Comparison of ENCODE assay signal across 1 fruit fly cellular context in genomic region chrX:14580359-14580961, dm6.
TF ChIP-seq lines count a peak whose summit lies in the region.

Gene CG14414, plus strand, starts transcription at chrX:14580600.

TF ChIP-seq in whole organism, embryonic, 481 proteins besides CTCF, POLR2A, EP300 and RAD21 (continued from another document and continues in another):
- no peak for TF ChIP-seq fu2 (GFP tag; optimal IDR thresholded peaks at IDR 0.05; lab: Kevin White, UChicago)
- TF ChIP-seq CG14050 (GFP tag; IDR thresholded peaks at IDR 0.05; lab: Robert Waterston, UW), result no peak
- TF ChIP-seq CG4404 (GFP tag; IDR thresholded peaks at IDR 0.05; lab: Robert Waterston, UW), result no peak
- TF ChIP-seq CG18476 (GFP tag; optimal IDR thresholded peaks at IDR 0.05; lab: Kevin White, UChicago), result no peak
- peak; percentile 81 for TF ChIP-seq sna (GFP tag; IDR thresholded peaks at IDR 0.05; lab: Robert Waterston, UW; ENCODE audit: partially characterized antibody)
- TF ChIP-seq CG31388 (GFP tag; optimal IDR thresholded peaks at IDR 0.05; lab: Kevin White, UChicago), result no peak
- no peak for TF ChIP-seq CG5953 (GFP tag; IDR thresholded peaks at IDR 0.05; lab: Robert Waterston, UW)
- no peak for TF ChIP-seq Kr (GFP tag; optimal IDR thresholded peaks at IDR 0.05; lab: Kevin White, UChicago)
- no peak for TF ChIP-seq CG14965 (GFP tag; optimal IDR thresholded peaks at IDR 0.05; lab: Kevin White, UChicago; ENCODE audit: borderline replicate concordance)
- TF ChIP-seq Dref (GFP tag; IDR thresholded peaks at IDR 0.05; lab: Robert Waterston, UW), result peak; percentile 80
- TF ChIP-seq lab (GFP tag; optimal IDR thresholded peaks at IDR 0.05; lab: Kevin White, UChicago), result no peak
- TF ChIP-seq Oaz (GFP tag; IDR thresholded peaks at IDR 0.05; lab: Robert Waterston, UW), result no peak
- TF ChIP-seq Ada2b (GFP tag; IDR thresholded peaks at IDR 0.05; lab: Robert Waterston, UW), result 0 out of 2 replicates have a peak, but pooled peaks have one; percentile 19
- no peak for TF ChIP-seq dmrt11E (tag; optimal IDR thresholded peaks at IDR 0.05; lab: Kevin White, UChicago)
- no peak for TF ChIP-seq Drgx (GFP tag; IDR thresholded peaks at IDR 0.05; lab: Robert Waterston, UW)
- peak; percentile 13 for TF ChIP-seq Chrac-16 (GFP tag; optimal IDR thresholded peaks at IDR 0.05; lab: Kevin White, UChicago)
- TF ChIP-seq CG2202 (tag; optimal IDR thresholded peaks at IDR 0.05; lab: Kevin White, UChicago), result no peak
- peak; percentile 26; the same call in 1 of the 3 replicates for TF ChIP-seq mld (GFP tag; IDR thresholded peaks at IDR 0.05; lab: Robert Waterston, UW; ENCODE audit: partially characterized antibody)
- no peak for TF ChIP-seq dimm (GFP tag; IDR thresholded peaks at IDR 0.05; lab: Robert Waterston, UW)
- no peak for TF ChIP-seq zen (tag; optimal IDR thresholded peaks at IDR 0.05; lab: Kevin White, UChicago)
- TF ChIP-seq CG2199 (GFP tag; IDR thresholded peaks at IDR 0.05; lab: Robert Waterston, UW), result no peak
- no peak for TF ChIP-seq gcm (GFP tag; optimal IDR thresholded peaks at IDR 0.05; lab: Kevin White, UChicago)
- TF ChIP-seq bcd (GFP tag; optimal IDR thresholded peaks at IDR 0.05; lab: Kevin White, UChicago), result no peak
- no peak for TF ChIP-seq gcm2 (GFP tag; optimal IDR thresholded peaks at IDR 0.05; lab: Kevin White, UChicago)
- no peak for TF ChIP-seq pb (GFP tag; optimal IDR thresholded peaks at IDR 0.05; lab: Kevin White, UChicago)
- no peak for TF ChIP-seq Trl (optimal IDR thresholded peaks at IDR 0.05; lab: Kevin White, UChicago)
- TF ChIP-seq Trl (GFP tag; optimal IDR thresholded peaks at IDR 0.05; lab: Kevin White, UChicago), result peak; percentile 41
- TF ChIP-seq mirr (GFP tag; optimal IDR thresholded peaks at IDR 0.05; lab: Kevin White, UChicago), result no peak
- TF ChIP-seq Spps (tag; optimal IDR thresholded peaks at IDR 0.05; lab: Kevin White, UChicago), result no peak
- TF ChIP-seq br (optimal IDR thresholded peaks at IDR 0.05; lab: Kevin White, UChicago), result no peak
- peak; percentile 86 for TF ChIP-seq CG6791 (GFP tag; IDR thresholded peaks at IDR 0.05; lab: Robert Waterston, UW; ENCODE audit: partially characterized antibody)
- no peak for TF ChIP-seq CG7928 (GFP tag; optimal IDR thresholded peaks at IDR 0.05; lab: Kevin White, UChicago)
- TF ChIP-seq CG5180 (GFP tag; optimal IDR thresholded peaks at IDR 0.05; lab: Kevin White, UChicago), result no peak
- TF ChIP-seq toy (GFP tag; IDR thresholded peaks at IDR 0.05; lab: Robert Waterston, UW), result no peak
- TF ChIP-seq esg (GFP tag; conservative IDR thresholded peaks at IDR 0.05; lab: Robert Waterston, UW), result no peak
- TF ChIP-seq CG30020 (tag; optimal IDR thresholded peaks at IDR 0.05; lab: Kevin White, UChicago), result peak; percentile 8
- no peak for TF ChIP-seq wek (GFP tag; optimal IDR thresholded peaks at IDR 0.05; lab: Kevin White, UChicago)
- TF ChIP-seq NfI (GFP tag; optimal IDR thresholded peaks at IDR 0.05; lab: Kevin White, UChicago), result no peak
- no peak for TF ChIP-seq crol (GFP tag; IDR thresholded peaks at IDR 0.05; lab: Robert Waterston, UW)
- TF ChIP-seq CG6254 (GFP tag; optimal IDR thresholded peaks at IDR 0.05; lab: Kevin White, UChicago), result no peak
- TF ChIP-seq CG3163 (GFP tag; optimal IDR thresholded peaks at IDR 0.05; lab: Kevin White, UChicago), result no peak
- TF ChIP-seq CG6654 (GFP tag; optimal IDR thresholded peaks at IDR 0.05; lab: Kevin White, UChicago), result no peak
- peak; percentile 84 for TF ChIP-seq CG4617 (GFP tag; optimal IDR thresholded peaks at IDR 0.05; lab: Kevin White, UChicago; ENCODE audit: borderline replicate concordance)
- no peak for TF ChIP-seq tio (GFP tag; optimal IDR thresholded peaks at IDR 0.05; lab: Kevin White, UChicago)
- TF ChIP-seq CG7556 (GFP tag; optimal IDR thresholded peaks at IDR 0.05; lab: Kevin White, UChicago), result no peak
- TF ChIP-seq Side (GFP tag; optimal IDR thresholded peaks at IDR 0.05; lab: Kevin White, UChicago), result no peak
- TF ChIP-seq h (optimal IDR thresholded peaks at IDR 0.05; lab: Kevin White, UChicago), result no peak
- no peak for TF ChIP-seq CG12769 (tag; optimal IDR thresholded peaks at IDR 0.05; lab: Kevin White, UChicago)
- no peak for TF ChIP-seq jing (GFP tag; optimal IDR thresholded peaks at IDR 0.05; lab: Kevin White, UChicago)
- TF ChIP-seq BtbVII (GFP tag; optimal IDR thresholded peaks at IDR 0.05; lab: Kevin White, UChicago), result no peak
- no peak for TF ChIP-seq CG3838 (GFP tag; optimal IDR thresholded peaks at IDR 0.05; lab: Kevin White, UChicago)
- TF ChIP-seq Blimp-1 (GFP tag; optimal IDR thresholded peaks at IDR 0.05; lab: Kevin White, UChicago), result no peak
- no peak for TF ChIP-seq CG13894 (tag; optimal IDR thresholded peaks at IDR 0.05; lab: Kevin White, UChicago)
- peak; percentile 43 for TF ChIP-seq lilli (GFP tag; optimal IDR thresholded peaks at IDR 0.05; lab: Kevin White, UChicago)
- TF ChIP-seq Doc2 (GFP tag; IDR thresholded peaks at IDR 0.05; lab: Robert Waterston, UW), result no peak
- TF ChIP-seq CG14014 (GFP tag; IDR thresholded peaks at IDR 0.05; lab: Robert Waterston, UW), result no peak
- TF ChIP-seq Bteb2 (GFP tag; optimal IDR thresholded peaks at IDR 0.05; lab: Kevin White, UChicago), result no peak
- TF ChIP-seq CG6683 (GFP tag; optimal IDR thresholded peaks at IDR 0.05; lab: Kevin White, UChicago), result no peak
- TF ChIP-seq Bdp1 (GFP tag; optimal IDR thresholded peaks at IDR 0.05; lab: Kevin White, UChicago), result no peak
- peak; percentile 82 for TF ChIP-seq unc-4 (GFP tag; IDR thresholded peaks at IDR 0.05; lab: Robert Waterston, UW; ENCODE audit: partially characterized antibody)
- TF ChIP-seq fd102C (GFP tag; optimal IDR thresholded peaks at IDR 0.05; lab: Kevin White, UChicago), result no peak
- TF ChIP-seq YL-1 (GFP tag; optimal IDR thresholded peaks at IDR 0.05; lab: Kevin White, UChicago), result peak; percentile 33
- no peak for TF ChIP-seq Fer3 (tag; optimal IDR thresholded peaks at IDR 0.05; lab: Kevin White, UChicago)
- TF ChIP-seq z (GFP tag; IDR thresholded peaks at IDR 0.05; lab: Robert Waterston, UW), result no peak
- no peak for TF ChIP-seq CG12236 (GFP tag; optimal IDR thresholded peaks at IDR 0.05; lab: Kevin White, UChicago)
- no peak for TF ChIP-seq CG10565 (GFP tag; optimal IDR thresholded peaks at IDR 0.05; lab: Kevin White, UChicago)
- TF ChIP-seq seq (GFP tag; IDR thresholded peaks at IDR 0.05; lab: Robert Waterston, UW), result no peak
- no peak for TF ChIP-seq scrt (GFP tag; optimal IDR thresholded peaks at IDR 0.05; lab: Kevin White, UChicago)
- TF ChIP-seq Hr51 (GFP tag; optimal IDR thresholded peaks at IDR 0.05; lab: Kevin White, UChicago), result no peak
- no peak for TF ChIP-seq ase (GFP tag; IDR thresholded peaks at IDR 0.05; lab: Robert Waterston, UW)
- TF ChIP-seq CG12071 (GFP tag; optimal IDR thresholded peaks at IDR 0.05; lab: Kevin White, UChicago), result no peak
- TF ChIP-seq pros (GFP tag; optimal IDR thresholded peaks at IDR 0.05; lab: Kevin White, UChicago), result no peak
- TF ChIP-seq CG1792 (GFP tag; optimal IDR thresholded peaks at IDR 0.05; lab: Kevin White, UChicago), result no peak
- no peak for TF ChIP-seq corto (GFP tag; optimal IDR thresholded peaks at IDR 0.05; lab: Kevin White, UChicago)
- TF ChIP-seq en (GFP tag; optimal IDR thresholded peaks at IDR 0.05; lab: Kevin White, UChicago), result no peak
- no peak for TF ChIP-seq gsb-n (tag; optimal IDR thresholded peaks at IDR 0.05; lab: Kevin White, UChicago)
- peak; percentile 85 for TF ChIP-seq knrl (GFP tag; IDR thresholded peaks at IDR 0.05; lab: Robert Waterston, UW; ENCODE audit: partially characterized antibody)
- TF ChIP-seq CG10274 (GFP tag; optimal IDR thresholded peaks at IDR 0.05; lab: Kevin White, UChicago), result no peak
- no peak for TF ChIP-seq ab (GFP tag; optimal IDR thresholded peaks at IDR 0.05; lab: Kevin White, UChicago)
- no peak for TF ChIP-seq Hr78 (GFP tag; optimal IDR thresholded peaks at IDR 0.05; lab: Kevin White, UChicago)
- no peak for TF ChIP-seq sd (tag; optimal IDR thresholded peaks at IDR 0.05; lab: Kevin White, UChicago)
- no peak for TF ChIP-seq caup (GFP tag; optimal IDR thresholded peaks at IDR 0.05; lab: Kevin White, UChicago; ENCODE audit: severe bottlenecking)
- TF ChIP-seq CkIIα-i1 (GFP tag; IDR thresholded peaks at IDR 0.05; lab: Robert Waterston, UW), result no peak
- TF ChIP-seq CG2678 (tag; optimal IDR thresholded peaks at IDR 0.05; lab: Kevin White, UChicago), result no peak
- TF ChIP-seq CG4328 (GFP tag; optimal IDR thresholded peaks at IDR 0.05; lab: Kevin White, UChicago), result no peak
- peak; percentile 5 for TF ChIP-seq CG9797 (GFP tag; optimal IDR thresholded peaks at IDR 0.05; lab: Kevin White, UChicago)
- no peak for TF ChIP-seq abd-A (tag; optimal IDR thresholded peaks at IDR 0.05; lab: Kevin White, UChicago)
- TF ChIP-seq org-1 (GFP tag; optimal IDR thresholded peaks at IDR 0.05; lab: Kevin White, UChicago), result no peak
- TF ChIP-seq tap (tag; optimal IDR thresholded peaks at IDR 0.05; lab: Kevin White, UChicago), result no peak
- no peak for TF ChIP-seq D19B (GFP tag; optimal IDR thresholded peaks at IDR 0.05; lab: Kevin White, UChicago)
- TF ChIP-seq CG6854 (GFP tag; optimal IDR thresholded peaks at IDR 0.05; lab: Kevin White, UChicago), result no peak
- TF ChIP-seq CG15073 (GFP tag; optimal IDR thresholded peaks at IDR 0.05; lab: Kevin White, UChicago), result no peak
- TF ChIP-seq CG7786 (GFP tag; optimal IDR thresholded peaks at IDR 0.05; lab: Kevin White, UChicago), result no peak
- TF ChIP-seq CG11398 (GFP tag; optimal IDR thresholded peaks at IDR 0.05; lab: Kevin White, UChicago), result no peak
- TF ChIP-seq CG1603 (tag; optimal IDR thresholded peaks at IDR 0.05; lab: Kevin White, UChicago), result peak; percentile 81
- TF ChIP-seq schlank (tag; optimal IDR thresholded peaks at IDR 0.05; lab: Kevin White, UChicago), result no peak
- TF ChIP-seq CG7839 (tag; optimal IDR thresholded peaks at IDR 0.05; lab: Kevin White, UChicago), result no peak
- peak; percentile 40 for TF ChIP-seq CG10267 (tag; optimal IDR thresholded peaks at IDR 0.05; lab: Kevin White, UChicago)
- no peak for TF ChIP-seq CG3281 (GFP tag; optimal IDR thresholded peaks at IDR 0.05; lab: Kevin White, UChicago)
- peak; percentile 63 for TF ChIP-seq Lhr (GFP tag; optimal IDR thresholded peaks at IDR 0.05; lab: Kevin White, UChicago)
- TF ChIP-seq ci (GFP tag; IDR thresholded peaks at IDR 0.05; lab: Robert Waterston, UW), result no peak
- no peak for TF ChIP-seq nom (GFP tag; optimal IDR thresholded peaks at IDR 0.05; lab: Kevin White, UChicago)
- peak; percentile 87 for TF ChIP-seq Dp (GFP tag; optimal IDR thresholded peaks at IDR 0.05; lab: Kevin White, UChicago)
- no peak for TF ChIP-seq pum (GFP tag; optimal IDR thresholded peaks at IDR 0.05; lab: Kevin White, UChicago)
- no peak for TF ChIP-seq CG7372 (GFP tag; IDR thresholded peaks at IDR 0.05; lab: Robert Waterston, UW)
- no peak for TF ChIP-seq ind (GFP tag; optimal IDR thresholded peaks at IDR 0.05; lab: Kevin White, UChicago)
- TF ChIP-seq CG13624 (GFP tag; optimal IDR thresholded peaks at IDR 0.05; lab: Kevin White, UChicago), result peak; percentile 17
- no peak for TF ChIP-seq CG11247 (GFP tag; IDR thresholded peaks at IDR 0.05; lab: Robert Waterston, UW)
- peak; percentile 40 for TF ChIP-seq zfh2 (GFP tag; optimal IDR thresholded peaks at IDR 0.05; lab: Kevin White, UChicago)
- TF ChIP-seq CG13123 (GFP tag; optimal IDR thresholded peaks at IDR 0.05; lab: Kevin White, UChicago), result no peak
- peak; percentile 44; the same call in 1 of the 3 replicates for TF ChIP-seq zfh1 (GFP tag; IDR thresholded peaks at IDR 0.05; lab: Robert Waterston, UW)
- no peak for TF ChIP-seq Vsx1 (GFP tag; optimal IDR thresholded peaks at IDR 0.05; lab: Kevin White, UChicago)
- TF ChIP-seq cas (GFP tag; IDR thresholded peaks at IDR 0.05; lab: Robert Waterston, UW), result no peak
- peak; percentile 84 for TF ChIP-seq Opbp (GFP tag; IDR thresholded peaks at IDR 0.05; lab: Robert Waterston, UW; ENCODE audit: partially characterized antibody)
- no peak for TF ChIP-seq Asciz (GFP tag; optimal IDR thresholded peaks at IDR 0.05; lab: Kevin White, UChicago)
- no peak for TF ChIP-seq CG7357 (GFP tag; IDR thresholded peaks at IDR 0.05; lab: Robert Waterston, UW)
- TF ChIP-seq Hmr (GFP tag; optimal IDR thresholded peaks at IDR 0.05; lab: Kevin White, UChicago), result peak; percentile 28
- TF ChIP-seq CG32772 (GFP tag; IDR thresholded peaks at IDR 0.05; lab: Robert Waterston, UW), result no peak
- TF ChIP-seq CG3995 (GFP tag; optimal IDR thresholded peaks at IDR 0.05; lab: Kevin White, UChicago), result peak; percentile 23
- TF ChIP-seq H2.0 (GFP tag; IDR thresholded peaks at IDR 0.05; lab: Robert Waterston, UW), result no peak
- no peak for TF ChIP-seq CG10147 (GFP tag; optimal IDR thresholded peaks at IDR 0.05; lab: Kevin White, UChicago)
- no peak for TF ChIP-seq onecut (GFP tag; IDR thresholded peaks at IDR 0.05; lab: Robert Waterston, UW)
- TF ChIP-seq Sry-δ (GFP tag; optimal IDR thresholded peaks at IDR 0.05; lab: Kevin White, UChicago), result peak; percentile 96
- no peak for TF ChIP-seq TFAM (GFP tag; optimal IDR thresholded peaks at IDR 0.05; lab: Kevin White, UChicago)
- TF ChIP-seq zf30C (GFP tag; optimal IDR thresholded peaks at IDR 0.05; lab: Kevin White, UChicago), result no peak
- TF ChIP-seq CG1832 (GFP tag; optimal IDR thresholded peaks at IDR 0.05; lab: Kevin White, UChicago), result no peak
- no peak for TF ChIP-seq CG10979 (tag; optimal IDR thresholded peaks at IDR 0.05; lab: Kevin White, UChicago)
- no peak for TF ChIP-seq luna (GFP tag; optimal IDR thresholded peaks at IDR 0.05; lab: Kevin White, UChicago)
- TF ChIP-seq CG6813 (GFP tag; optimal IDR thresholded peaks at IDR 0.05; lab: Kevin White, UChicago), result no peak
- no peak for TF ChIP-seq prd (optimal IDR thresholded peaks at IDR 0.05; lab: Kevin White, UChicago)
- TF ChIP-seq prd (GFP tag; IDR thresholded peaks at IDR 0.05; lab: Robert Waterston, UW), result no peak
- TF ChIP-seq CG30403 (GFP tag; optimal IDR thresholded peaks at IDR 0.05; lab: Kevin White, UChicago), result peak; percentile 23
- TF ChIP-seq CG8924 (tag; optimal IDR thresholded peaks at IDR 0.05; lab: Kevin White, UChicago), result no peak
- TF ChIP-seq E2f1 (GFP tag; IDR thresholded peaks at IDR 0.05; lab: Robert Waterston, UW), result no peak
- no peak for TF ChIP-seq peb (GFP tag; IDR thresholded peaks at IDR 0.05; lab: Robert Waterston, UW)
- no peak for TF ChIP-seq kay (GFP tag; optimal IDR thresholded peaks at IDR 0.05; lab: Kevin White, UChicago)
- TF ChIP-seq CG13775 (GFP tag; optimal IDR thresholded peaks at IDR 0.05; lab: Kevin White, UChicago), result no peak
- TF ChIP-seq CG12299 (tag; optimal IDR thresholded peaks at IDR 0.05; lab: Kevin White, UChicago), result no peak
- TF ChIP-seq fru (optimal IDR thresholded peaks at IDR 0.05; lab: Kevin White, UChicago), result no peak
